Worm (Caenorhabditis elegans) whole organism, L1 larva: Measurements from ENCODE around the gene C49G7.12.
A peak's percentile ranks its signal among the peaks of the same experiment; 100 is the strongest.

ENCODE experiments used
- nhr-28 ChIP-seq: fragments of 150-350 bp; optimal IDR thresholded peaks from 2 replicates; lab custom pipeline; 2014; ENCODE audit warnings: missing biosample characterization, missing genetic modification characterization
- nhr-90 ChIP-seq: sonication (generic microtip); optimal IDR thresholded peaks from 2 replicates; lab custom pipeline; 2016; ENCODE audit warnings: mild to moderate bottlenecking, missing genetic modification characterization, missing compliant biosample characterization; ENCODE audit not compliant: poor library complexity
- unc-62 ChIP-seq: fragments of 150-350 bp; optimal IDR thresholded peaks from 2 replicates; lab custom pipeline; 2014; ENCODE audit warnings: missing biosample characterization, missing genetic modification reagents, missing genetic modification characterization
- ztf-11 ChIP-seq, 2 experiments: sonication (generic microtip); optimal IDR thresholded peaks; 2 replicates each; lab custom pipeline; 2016 to 2017; ENCODE audit warnings: missing genetic modification characterization in 2 of 2, missing biosample characterization in 1 of 2, missing compliant biosample characterization in 1 of 2

ce11 chrV:3992334-3992733, 45.9 kb upstream of the C49G7.12 start:
- TF ChIP-seq unc-62 (no peak), ztf-11 (tag; optimal IDR thresholded peaks at IDR 0.05; lab: Kevin White, UChicago) (no peak), nhr-90 (tag; lab: Kevin White, UChicago) (peak; percentile 2), nhr-28 (no peak)
